Fruit fly (Drosophila melanogaster): ENCODE results near the gene Rpn11.

The Rpn11 gene

dm6 chr2L:5070797-5071579 lies 11.4 kb upstream of the Rpn11 start, which contains the start of gene RpL37A:
TSS of gene RpL37A (plus strand) at chr2L:5070957.
- TF ChIP-seq ttk (optimal IDR thresholded peaks at IDR 0.05) (no peak), h (optimal IDR thresholded peaks at IDR 0.05) (no peak), psq (optimal IDR thresholded peaks at IDR 0.05) (no peak), insv (optimal IDR thresholded peaks at IDR 0.05) (no peak), Sin3A (optimal IDR thresholded peaks at IDR 0.05) (no peak), Myc (optimal IDR thresholded peaks at IDR 0.05) (no peak)

DNA sequence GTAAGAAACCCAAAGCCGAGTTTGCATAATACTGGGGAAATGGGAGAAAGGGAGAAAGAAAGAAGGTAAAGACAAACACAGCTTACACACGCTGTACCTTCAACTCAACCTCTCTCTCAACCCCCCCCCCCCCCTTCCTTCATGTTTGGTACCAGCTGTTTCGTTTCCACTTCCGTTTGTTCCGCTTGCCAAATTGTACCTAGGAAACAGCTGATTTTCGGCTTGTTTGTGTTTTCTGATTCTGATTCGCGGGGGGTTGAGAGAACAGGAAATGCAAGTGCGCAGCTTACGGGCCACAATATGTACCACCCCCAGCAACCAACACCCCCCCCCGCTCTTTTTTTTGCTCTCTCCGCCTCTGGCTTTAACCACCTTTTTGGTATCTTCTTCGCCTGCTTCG lies 4.3 kb upstream of the Rpn11 start:
- TF ChIP-seq psq (optimal IDR thresholded peaks at IDR 0.05), result no peak
- TF ChIP-seq Sin3A (optimal IDR thresholded peaks at IDR 0.05), result no peak
- TF ChIP-seq ttk (optimal IDR thresholded peaks at IDR 0.05), result no peak
- no peak for TF ChIP-seq insv (optimal IDR thresholded peaks at IDR 0.05)
- no peak for TF ChIP-seq h (optimal IDR thresholded peaks at IDR 0.05)
- no peak for TF ChIP-seq Myc (optimal IDR thresholded peaks at IDR 0.05)

DNA sequence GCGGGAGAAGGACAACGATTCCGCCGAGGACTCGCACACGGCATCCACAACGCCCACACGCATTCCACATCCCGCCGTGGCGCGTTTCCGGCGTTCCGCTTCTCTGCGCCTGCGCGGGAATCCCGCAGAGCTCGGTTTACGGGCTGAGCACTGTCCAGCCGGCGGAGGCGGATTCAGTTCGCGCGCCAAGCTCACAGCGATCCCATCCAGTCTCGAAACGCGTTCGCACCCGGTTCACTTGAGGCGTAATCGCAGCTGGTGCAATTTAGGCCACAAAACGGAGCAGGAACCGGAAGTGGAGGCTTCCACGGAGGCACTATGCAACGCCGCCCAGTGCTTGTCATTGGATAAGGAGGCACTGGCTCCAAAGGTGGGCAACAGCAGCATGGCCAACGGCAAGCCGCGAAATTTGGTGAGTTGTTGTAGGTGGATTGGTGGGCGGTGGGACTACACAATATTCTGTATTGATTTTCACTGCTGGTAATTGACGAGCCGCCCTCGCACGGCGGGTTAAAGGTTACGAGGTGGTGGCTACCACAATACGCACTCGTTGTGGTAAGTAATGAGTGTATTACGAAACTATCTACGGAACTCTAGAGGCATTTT lies 3.3 kb upstream of the Rpn11 start:
- no peak for TF ChIP-seq Sin3A (optimal IDR thresholded peaks at IDR 0.05)
- TF ChIP-seq ttk (optimal IDR thresholded peaks at IDR 0.05), result no peak
- no peak for TF ChIP-seq insv (optimal IDR thresholded peaks at IDR 0.05)
- TF ChIP-seq Myc (optimal IDR thresholded peaks at IDR 0.05), result no peak
- no peak for TF ChIP-seq h (optimal IDR thresholded peaks at IDR 0.05)
- TF ChIP-seq psq (optimal IDR thresholded peaks at IDR 0.05), result no peak

DNA sequence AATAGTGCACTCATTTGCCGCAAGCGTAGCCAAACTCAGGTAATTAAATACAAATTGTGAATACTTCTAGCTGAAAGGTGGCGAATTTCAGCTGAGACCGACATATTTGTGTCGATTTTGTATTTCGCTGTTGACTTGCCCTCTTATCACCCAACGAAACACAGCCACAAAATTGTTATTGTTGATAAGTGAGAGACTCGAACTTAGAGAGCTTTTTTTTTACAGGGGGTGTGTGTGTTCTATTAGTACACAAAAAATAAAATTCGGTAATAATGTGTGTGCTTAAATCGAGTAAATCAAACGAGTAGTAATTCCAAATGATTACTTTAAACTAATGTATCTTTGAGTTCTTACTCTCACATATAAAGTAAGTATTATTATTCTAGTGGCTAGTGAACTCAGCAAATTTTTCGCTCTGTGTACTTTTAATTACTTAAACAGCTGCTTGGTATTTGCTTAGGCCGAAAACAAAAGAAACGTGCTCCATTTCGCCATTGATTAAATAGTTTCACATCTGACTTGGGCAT lies 1.4 kb upstream of the Rpn11 start:
- TF ChIP-seq ttk (optimal IDR thresholded peaks at IDR 0.05) (no peak), Myc (optimal IDR thresholded peaks at IDR 0.05) (no peak), Sin3A (optimal IDR thresholded peaks at IDR 0.05) (no peak), insv (optimal IDR thresholded peaks at IDR 0.05) (no peak), psq (optimal IDR thresholded peaks at IDR 0.05) (no peak), h (optimal IDR thresholded peaks at IDR 0.05) (no peak)

- no peak for TF ChIP-seq psq (optimal IDR thresholded peaks at IDR 0.05)
- no peak for TF ChIP-seq h (optimal IDR thresholded peaks at IDR 0.05)
- TF ChIP-seq Sin3A (optimal IDR thresholded peaks at IDR 0.05), result no peak
- TF ChIP-seq Myc (optimal IDR thresholded peaks at IDR 0.05), result no peak
- no peak for TF ChIP-seq insv (optimal IDR thresholded peaks at IDR 0.05)
- no peak for TF ChIP-seq ttk (optimal IDR thresholded peaks at IDR 0.05)
These were observed 925 bp upstream of the Rpn11 start, which contains the start of gene qtc for dm6 chr2L:5060515-5060914. TSS of gene qtc (plus strand) at chr2L:5060815.

DNA sequence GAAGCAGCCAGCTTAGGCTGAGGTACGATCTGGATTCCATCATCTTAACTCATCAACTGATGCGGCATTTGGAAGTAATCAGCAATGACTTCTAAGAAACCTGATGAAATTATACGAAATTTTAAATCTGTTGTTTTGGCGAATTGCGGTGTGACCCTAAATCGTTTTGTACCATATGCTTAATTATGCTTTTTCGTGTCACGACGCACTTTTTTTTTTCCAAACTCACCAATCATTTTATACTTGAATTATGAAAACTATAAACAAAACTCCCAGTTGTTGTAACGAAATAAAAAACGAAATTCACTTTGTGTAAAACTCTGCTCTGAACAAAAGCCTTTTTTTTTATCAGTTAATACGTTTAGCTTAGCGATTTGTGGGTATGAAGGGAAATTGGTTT lies 1.5 kb downstream of the Rpn11 start, which contains the start of gene Nepl3:
Gene Nepl3, minus strand, starts transcription at position 155 of the 400 bp plus-strand sequence.
- TF ChIP-seq Sin3A (optimal IDR thresholded peaks at IDR 0.05), result no peak
- TF ChIP-seq psq (optimal IDR thresholded peaks at IDR 0.05), result no peak
- no peak for TF ChIP-seq ttk (optimal IDR thresholded peaks at IDR 0.05)
- no peak for TF ChIP-seq h (optimal IDR thresholded peaks at IDR 0.05)
- TF ChIP-seq insv (optimal IDR thresholded peaks at IDR 0.05), result no peak
- TF ChIP-seq Myc (optimal IDR thresholded peaks at IDR 0.05), result no peak

DNA sequence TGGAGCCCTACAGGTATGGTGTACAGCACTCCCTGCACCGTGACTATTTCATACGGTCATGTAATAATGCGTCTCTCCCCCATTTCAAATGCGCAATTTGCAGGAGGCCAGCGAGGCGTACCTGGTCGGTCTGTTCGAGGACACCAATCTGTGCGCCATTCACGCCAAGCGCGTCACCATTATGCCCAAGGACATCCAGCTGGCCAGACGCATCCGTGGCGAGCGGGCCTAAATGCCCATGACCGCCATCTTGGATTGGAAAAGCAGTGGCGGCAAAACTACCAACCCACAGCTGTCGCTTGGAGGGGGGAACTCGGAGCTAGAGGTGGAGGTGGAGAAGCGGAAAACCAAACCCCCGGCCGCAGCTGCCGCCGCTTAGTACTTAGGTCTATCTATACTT lies 4.1 kb downstream of the Rpn11 start:
- TF ChIP-seq psq (optimal IDR thresholded peaks at IDR 0.05) (no peak), Sin3A (optimal IDR thresholded peaks at IDR 0.05) (no peak), h (optimal IDR thresholded peaks at IDR 0.05) (no peak), insv (optimal IDR thresholded peaks at IDR 0.05) (no peak), Myc (optimal IDR thresholded peaks at IDR 0.05) (no peak), ttk (optimal IDR thresholded peaks at IDR 0.05) (no peak)

- TF ChIP-seq Sin3A (optimal IDR thresholded peaks at IDR 0.05) (no peak), insv (optimal IDR thresholded peaks at IDR 0.05) (no peak), h (optimal IDR thresholded peaks at IDR 0.05) (no peak), Myc (optimal IDR thresholded peaks at IDR 0.05) (no peak)
These were observed 4.6 kb downstream of the Rpn11 start, which contains the start of the genes CG14036 and His3.3A for dm6 chr2L:5054953-5055352. TSS of gene CG14036 (minus strand) at chr2L:5055016. TSS of gene His3.3A (plus strand) at chr2L:5055058.

DNA sequence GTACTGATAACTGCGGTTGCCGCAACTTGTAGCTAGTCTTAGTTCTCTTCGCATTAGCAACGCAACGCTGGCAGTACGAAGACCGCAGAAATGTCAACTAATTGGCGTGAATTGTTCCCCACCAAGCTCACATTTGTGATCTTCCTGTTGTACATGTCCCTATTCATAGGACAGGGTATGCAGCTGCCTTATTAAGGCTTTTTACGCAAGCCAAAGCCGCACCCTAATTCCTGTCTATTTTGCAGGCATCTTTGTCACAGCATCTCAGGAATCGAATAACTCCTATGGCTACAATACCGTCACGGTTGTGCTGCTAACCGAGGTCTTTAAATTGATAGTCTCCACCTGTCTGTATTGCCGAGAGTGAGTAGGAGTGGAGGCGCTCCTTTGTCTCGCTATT lies 6.6 kb downstream of the Rpn11 start, which contains the start of gene eIF3h:
Gene eIF3h, minus strand, starts transcription at position 101 of the 400 bp plus-strand sequence.
- TF ChIP-seq insv (optimal IDR thresholded peaks at IDR 0.05), result no peak
- no peak for TF ChIP-seq h (optimal IDR thresholded peaks at IDR 0.05)

dm6 chr2L:5052367-5052914 lies 7.1 kb downstream of the Rpn11 start, which contains the start of gene senju:
TSS of gene senju (plus strand) at chr2L:5052843.
- no peak for TF ChIP-seq Sin3A (optimal IDR thresholded peaks at IDR 0.05)
- no peak for TF ChIP-seq Myc (optimal IDR thresholded peaks at IDR 0.05)
- no peak for TF ChIP-seq insv (optimal IDR thresholded peaks at IDR 0.05)
- no peak for TF ChIP-seq psq (optimal IDR thresholded peaks at IDR 0.05)
- no peak for TF ChIP-seq ttk (optimal IDR thresholded peaks at IDR 0.05)

- TF ChIP-seq insv (optimal IDR thresholded peaks at IDR 0.05) (no peak), psq (optimal IDR thresholded peaks at IDR 0.05) (no peak), Sin3A (optimal IDR thresholded peaks at IDR 0.05) (no peak), Myc (optimal IDR thresholded peaks at IDR 0.05) (no peak), ttk (optimal IDR thresholded peaks at IDR 0.05) (no peak), h (optimal IDR thresholded peaks at IDR 0.05) (no peak)
These were observed 8.8 kb downstream of the Rpn11 start, which contains the start of gene CG9121 for dm6 chr2L:5050825-5051224. TSS of gene CG9121 (minus strand) at chr2L:5051062.

DNA sequence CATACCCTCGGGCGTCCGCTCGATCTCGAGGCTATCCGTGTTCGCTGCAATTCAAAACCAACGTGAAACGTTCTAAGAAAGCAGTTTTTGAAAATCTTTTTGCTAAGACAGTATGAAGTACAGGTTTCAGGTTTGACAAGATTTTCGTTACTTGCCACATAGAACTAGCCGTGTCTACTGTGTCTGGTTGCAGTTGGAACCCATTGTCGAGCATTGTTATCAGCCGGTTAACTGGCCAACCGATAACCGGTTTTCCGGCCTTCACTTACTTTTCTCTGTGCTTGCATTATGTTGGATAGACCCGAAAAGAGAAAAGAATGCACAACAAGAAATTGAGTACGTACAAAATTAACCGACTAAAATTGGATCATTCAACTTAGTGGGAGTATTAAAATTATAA lies 9.6 kb downstream of the Rpn11 start:
- TF ChIP-seq Sin3A (optimal IDR thresholded peaks at IDR 0.05) (no peak), h (optimal IDR thresholded peaks at IDR 0.05) (no peak), insv (optimal IDR thresholded peaks at IDR 0.05) (no peak), ttk (optimal IDR thresholded peaks at IDR 0.05) (no peak), Myc (optimal IDR thresholded peaks at IDR 0.05) (no peak), psq (optimal IDR thresholded peaks at IDR 0.05) (no peak)

Data from Kc167 (cell line).